Worm (Caenorhabditis elegans) whole organism, L4 larva: ENCODE data around the gene ZK1307.7.

Experiments used
- ama-1 ChIP-seq: fragments of 150-350 bp; optimal IDR thresholded peaks from 2 replicates; lab custom pipeline; 2014; ENCODE audit warnings: inconsistent platforms, mixed read lengths
- fkh-10 ChIP-seq: fragments of 150-350 bp; optimal IDR thresholded peaks from 2 replicates; lab custom pipeline; 2014; ENCODE audit warnings: missing biosample characterization, missing genetic modification reagents, missing genetic modification characterization
- hif-1 ChIP-seq, 2 experiments: sonication (generic microtip); optimal IDR thresholded peaks; 2 replicates each; lab custom pipeline; 2016 to 2017; ENCODE audit warnings: missing compliant biosample characterization in 2 of 2, missing genetic modification characterization in 2 of 2, missing genetic modification reagents in 2 of 2, missing genotype in 2 of 2, mild to moderate bottlenecking in 1 of 2
- lin-39 ChIP-seq: fragments of 150-350 bp; optimal IDR thresholded peaks from 2 replicates; lab custom pipeline; 2014; ENCODE audit warnings: missing biosample characterization, missing genetic modification reagents, missing genetic modification characterization
- lir-3 ChIP-seq: sonication (generic microtip); optimal IDR thresholded peaks from 2 replicates; lab custom pipeline; 2016; ENCODE audit warnings: mild to moderate bottlenecking, missing genetic modification characterization, missing compliant biosample characterization
- nhr-11 ChIP-seq: fragments of 150-350 bp; optimal IDR thresholded peaks from 2 replicates; lab custom pipeline; 2014; ENCODE audit warnings: missing biosample characterization, missing genetic modification characterization
- nhr-25 ChIP-seq: sonication (generic microtip); optimal IDR thresholded peaks from 2 replicates; lab custom pipeline; 2017; ENCODE audit warnings: missing genetic modification characterization, mild to moderate bottlenecking, missing compliant biosample characterization, antibody characterized with exemption, moderate library complexity, borderline replicate concordance; ENCODE audit not compliant: insufficient read depth
- pha-4 ChIP-seq, 2 experiments: fragments of 150-350 bp in 1 of 2; fragments of 200-800 bp in 1 of 2; sonication (Bioruptor generic) in 1 of 2; IDR thresholded peaks in 1 of 2; optimal IDR thresholded peaks in 1 of 2; 2 replicates each; pipeline versions ENCODE4 v1.3.6 to Lab custom; 2014 to 2022; ENCODE audit warnings: missing genetic modification characterization in 2 of 2, missing genetic modification reagents in 2 of 2, missing biosample characterization in 1 of 2, missing compliant biosample characterization in 1 of 2
- snpc-1.2 ChIP-seq: fragments of 200-800 bp; sonication (Bioruptor generic); IDR thresholded peaks from 2 replicates; pipeline ENCODE4 v1.3.6; 2022; ENCODE audit warnings: missing genetic modification reagents, missing genetic modification characterization, missing compliant biosample characterization
- unc-62 ChIP-seq, 3 experiments: fragments of 150-350 bp in 1 of 3; sonication (generic microtip); optimal IDR thresholded peaks in 2 of 3; peaks in 1 of 3; 1 replicate in 1 of 3; 2 replicates in 2 of 3; lab custom pipeline; 2014 to 2017; ENCODE audit warnings: missing biosample characterization in 3 of 3, missing genetic modification characterization in 3 of 3, missing genetic modification reagents in 3 of 3, missing genotype in 1 of 3
- zag-1 ChIP-seq: fragments of 150-350 bp; optimal IDR thresholded peaks from 2 replicates; lab custom pipeline; 2014; ENCODE audit warnings: missing biosample characterization, missing genetic modification characterization

ce11 chrII:9619402-9619862 lies 17.0 kb upstream of the ZK1307.7 start:
- TF ChIP-seq hif-1 (tag; optimal IDR thresholded peaks at IDR 0.05; lab: Kevin White, UChicago) (no peak), nhr-11 (tag; lab: Kevin White, UChicago) (peak; percentile 79), ama-1 (lab: Kevin White, UChicago) (peak; percentile 2), lin-39 (tag; lab: Kevin White, UChicago) (no peak), pha-4 (GFP tag; IDR thresholded peaks at IDR 0.05; lab: Robert Waterston, UW) (peak; percentile 66), pha-4 (tag; optimal IDR thresholded peaks at IDR 0.05; lab: Kevin White, UChicago) (peak; percentile 18), unc-62 (GFP tag; optimal IDR thresholded peaks at IDR 0.05 in 1 of 2; lab: Kevin White, UChicago) (peak in 1 of 2 experiments; percentile 42), unc-62 (tag; optimal IDR thresholded peaks at IDR 0.05; lab: Kevin White, UChicago) (no peak), lir-3 (tag; lab: Kevin White, UChicago) (no peak), zag-1 (tag; lab: Kevin White, UChicago) (no peak), fkh-10 (GFP tag; lab: Kevin White, UChicago) (no peak), nhr-25 (tag; lab: Kevin White, UChicago) (no peak), snpc-1.2 (GFP tag; lab: Robert Waterston, UW) (no peak)
